Comparison of ENCODE assay signal across 6 worm cellular contexts in genomic region chrIII:1207852-1208251, ce11.
TF ChIP-seq lines count a peak whose summit lies in the region.

orc-3 (plus strand) TSS chrIII:1208133.

TF ChIP-seq in whole organism, L1 larva, 84 proteins besides CTCF, POLR2A, EP300 and RAD21 (continues in another document):
- TF ChIP-seq nhr-84 (tag; optimal IDR thresholded peaks at IDR 0.05; lab: Kevin White, UChicago): no peak
- no peak for TF ChIP-seq hlh-17 (GFP tag; optimal IDR thresholded peaks at IDR 0.05; lab: Kevin White, UChicago; ENCODE audit: borderline replicate concordance)
- no peak for TF ChIP-seq ztf-11 (tag; optimal IDR thresholded peaks at IDR 0.05; lab: Kevin White, UChicago)
- peak; percentile 1 for TF ChIP-seq unc-130 (tag; optimal IDR thresholded peaks at IDR 0.05; lab: Kevin White, UChicago)
- no peak for TF ChIP-seq unc-98 (GFP tag; IDR thresholded peaks at IDR 0.05; lab: Robert Waterston, UW)
- TF ChIP-seq nhr-85 (tag; lab: Kevin White, UChicago): peak; percentile 78
- no peak for TF ChIP-seq jun-1 (tag; optimal IDR thresholded peaks at IDR 0.05; lab: Kevin White, UChicago)
- no peak for TF ChIP-seq nhr-237 (tag; optimal IDR thresholded peaks at IDR 0.05; lab: Kevin White, UChicago)
- no peak for TF ChIP-seq C04F5.9 (tag; optimal IDR thresholded peaks at IDR 0.05; lab: Kevin White, UChicago)
- peak; percentile 88 to 95 for TF ChIP-seq lin-35 (GFP tag; optimal IDR thresholded peaks at IDR 0.05; lab: Kevin White, UChicago)
- no peak for TF ChIP-seq sptf-1 (tag; optimal IDR thresholded peaks at IDR 0.05; lab: Kevin White, UChicago)
- TF ChIP-seq efl-1 (optimal IDR thresholded peaks at IDR 0.05; lab: Kevin White, UChicago): peak; percentile 69 to 92
- peak; percentile 93 to 99 for TF ChIP-seq efl-1 (GFP tag; optimal IDR thresholded peaks at IDR 0.05 in 1 of 2; lab: Kevin White, UChicago)
- TF ChIP-seq vab-15 (tag; optimal IDR thresholded peaks at IDR 0.05; lab: Kevin White, UChicago): no peak
- peak; percentile 64 for TF ChIP-seq rnt-1 (tag; optimal IDR thresholded peaks at IDR 0.05; lab: Kevin White, UChicago)
- TF ChIP-seq tbx-2 (tag; optimal IDR thresholded peaks at IDR 0.05; lab: Kevin White, UChicago): no peak

TF ChIP-seq in whole organism, L2 larva, 48 proteins besides CTCF, POLR2A, EP300 and RAD21 (continues in another document):
- TF ChIP-seq lin-39 (tag; optimal IDR thresholded peaks at IDR 0.05; lab: Kevin White, UChicago) (no peak), gmeb-1 (tag; optimal IDR thresholded peaks at IDR 0.05; lab: Kevin White, UChicago) (peak; percentile 84), R02D3.7 (tag; optimal IDR thresholded peaks at IDR 0.05; lab: Kevin White, UChicago) (no peak), nhr-77 (tag; optimal IDR thresholded peaks at IDR 0.05; lab: Kevin White, UChicago) (no peak), sem-4 (tag; optimal IDR thresholded peaks at IDR 0.05; lab: Kevin White, UChicago) (no peak), ztf-4 (tag; optimal IDR thresholded peaks at IDR 0.05; lab: Kevin White, UChicago) (no peak), ztf-1 (GFP tag; conservative IDR thresholded peaks at IDR 0.05; lab: Robert Waterston, UW) (no peak), F13H6.1 (tag; optimal IDR thresholded peaks at IDR 0.05; lab: Kevin White, UChicago) (no peak), crh-2 (tag; optimal IDR thresholded peaks at IDR 0.05; lab: Kevin White, UChicago) (no peak), egl-27 (tag; optimal IDR thresholded peaks at IDR 0.05; lab: Kevin White, UChicago) (no peak), sma-9 (GFP tag; optimal IDR thresholded peaks at IDR 0.05; lab: Kevin White, UChicago) (no peak), sma-9 (tag; optimal IDR thresholded peaks at IDR 0.05; lab: Kevin White, UChicago) (no peak), skn-1 (tag; optimal IDR thresholded peaks at IDR 0.05; lab: Kevin White, UChicago) (no peak), elt-1 (tag; optimal IDR thresholded peaks at IDR 0.05; lab: Kevin White, UChicago) (no peak), unc-39 (tag; optimal IDR thresholded peaks at IDR 0.05; lab: Kevin White, UChicago) (no peak), nhr-237 (tag; optimal IDR thresholded peaks at IDR 0.05; lab: Kevin White, UChicago) (no peak), fos-1 (tag; optimal IDR thresholded peaks at IDR 0.05; lab: Kevin White, UChicago) (no peak)

TF ChIP-seq in whole organism, L3 larva, 47 proteins besides CTCF, POLR2A, EP300 and RAD21 (continues in another document):
- TF ChIP-seq nhr-25 (tag; optimal IDR thresholded peaks at IDR 0.05; lab: Kevin White, UChicago) (peak; percentile 9), nfya-1 (tag; optimal IDR thresholded peaks at IDR 0.05; lab: Kevin White, UChicago; ENCODE audit: insufficient read depth) (peak; percentile 6), daf-12 (tag; optimal IDR thresholded peaks at IDR 0.05; lab: Kevin White, UChicago) (no peak), eor-1 (tag; optimal IDR thresholded peaks at IDR 0.05; lab: Kevin White, UChicago) (no peak), fkh-10 (GFP tag; optimal IDR thresholded peaks at IDR 0.05; lab: Kevin White, UChicago) (no peak), ama-1 (optimal IDR thresholded peaks at IDR 0.05; lab: Kevin White, UChicago) (no peak), lin-15B (tag; optimal IDR thresholded peaks at IDR 0.05; lab: Kevin White, UChicago) (peak; percentile 67), fos-1 (tag; optimal IDR thresholded peaks at IDR 0.05; lab: Kevin White, UChicago) (no peak), pha-4 (tag; optimal IDR thresholded peaks at IDR 0.05; lab: Kevin White, UChicago) (peak; percentile 32), elt-1 (tag; optimal IDR thresholded peaks at IDR 0.05; lab: Kevin White, UChicago) (no peak), hmg-11 (tag; optimal IDR thresholded peaks at IDR 0.05; lab: Kevin White, UChicago) (peak; percentile 24), nhr-237 (tag; optimal IDR thresholded peaks at IDR 0.05; lab: Kevin White, UChicago) (no peak), lin-39 (tag; optimal IDR thresholded peaks at IDR 0.05; lab: Kevin White, UChicago) (no peak), lsy-12 (tag; optimal IDR thresholded peaks at IDR 0.05; lab: Kevin White, UChicago) (no peak), snpc-4 (tag; optimal IDR thresholded peaks at IDR 0.05; lab: Kevin White, UChicago) (no peak), sea-2 (GFP tag; optimal IDR thresholded peaks at IDR 0.05; lab: Kevin White, UChicago) (no peak), ZK546.5 (tag; optimal IDR thresholded peaks at IDR 0.05; lab: Kevin White, UChicago) (no peak)

TF ChIP-seq in whole organism, L4 larva, 104 proteins besides CTCF, POLR2A, EP300 and RAD21:
- TF ChIP-seq F44E2.7 (GFP tag; IDR thresholded peaks at IDR 0.05; lab: Robert Waterston, UW): no peak
- TF ChIP-seq lsy-2 (tag; optimal IDR thresholded peaks at IDR 0.05; lab: Kevin White, UChicago): peak in 1 of 2 experiments; percentile 22
- peak; percentile 18 for TF ChIP-seq mep-1 (tag; optimal IDR thresholded peaks at IDR 0.05; lab: Kevin White, UChicago)
- TF ChIP-seq lin-38 (GFP tag; IDR thresholded peaks at IDR 0.05; lab: Robert Waterston, UW): peak; percentile 93
- peak; percentile 84 for TF ChIP-seq dpl-1 (GFP tag; optimal IDR thresholded peaks at IDR 0.05; lab: Kevin White, UChicago)
- peak; percentile 68 for TF ChIP-seq mes-2 (tag; optimal IDR thresholded peaks at IDR 0.05; lab: Kevin White, UChicago; ENCODE audit: poor library complexity, severe bottlenecking)
- TF ChIP-seq mdl-1 (tag; optimal IDR thresholded peaks at IDR 0.05; lab: Kevin White, UChicago): no peak
- TF ChIP-seq lin-13 (GFP tag; optimal IDR thresholded peaks at IDR 0.05; lab: Kevin White, UChicago): peak; percentile 43

TF ChIP-seq in whole organism, mixed stage, embryonic, 35 proteins besides CTCF, POLR2A, EP300 and RAD21:
- TF ChIP-seq lin-32 (GFP tag; optimal IDR thresholded peaks at IDR 0.05; lab: Kevin White, UChicago) (no peak), ces-1 (GFP tag; optimal IDR thresholded peaks at IDR 0.05; lab: Kevin White, UChicago) (peak; percentile 40), ceh-83 (GFP tag; optimal IDR thresholded peaks at IDR 0.05; lab: Kevin White, UChicago) (peak; percentile 56)

TF ChIP-seq in whole organism, young adult, 124 proteins besides CTCF, POLR2A, EP300 and RAD21:
- TF ChIP-seq sptf-2 (GFP tag; optimal IDR thresholded peaks at IDR 0.05; lab: Kevin White, UChicago): no peak
- TF ChIP-seq efl-1 (GFP tag; optimal IDR thresholded peaks at IDR 0.05; lab: Kevin White, UChicago): peak; percentile 73
- peak; percentile 91 for TF ChIP-seq mcd-1 (GFP tag; IDR thresholded peaks at IDR 0.05; lab: Robert Waterston, UW)
- TF ChIP-seq lin-35 (GFP tag; optimal IDR thresholded peaks at IDR 0.05; lab: Kevin White, UChicago): peak in 1 of 3 experiments; percentile 69
- TF ChIP-seq ceh-91 (GFP tag; IDR thresholded peaks at IDR 0.05; lab: Robert Waterston, UW): no peak
- TF ChIP-seq lin-54 (GFP tag; optimal IDR thresholded peaks at IDR 0.05; lab: Kevin White, UChicago): peak; percentile 74
- TF ChIP-seq dpl-1 (GFP tag; optimal IDR thresholded peaks at IDR 0.05; lab: Kevin White, UChicago): peak; percentile 39
- TF ChIP-seq attf-5 (GFP tag; optimal IDR thresholded peaks at IDR 0.05; lab: Kevin White, UChicago): peak; percentile 17
TF ChIP-seq in whole organism, young adult: peak in this region for 6.
